Fruit fly (Drosophila melanogaster): ENCODE measurements around the gene Ptp61F.

Ptp61F gene

dm6 chr3L:1442906-1443305 lies 32.2 kb downstream of the Ptp61F start (continued):
- TF ChIP-seq CG4707 (GFP tag; optimal IDR thresholded peaks at IDR 0.05) = peak; percentile 79
- TF ChIP-seq hbn (GFP tag; IDR thresholded peaks at IDR 0.05; ENCODE audit: partially characterized antibody) = no peak
- TF ChIP-seq ewg (GFP tag; optimal IDR thresholded peaks at IDR 0.05) = peak; percentile 78
- TF ChIP-seq CG12744 (GFP tag; optimal IDR thresholded peaks at IDR 0.05) = peak; percentile 61
- peak; percentile 76 for TF ChIP-seq ATbp (GFP tag; optimal IDR thresholded peaks at IDR 0.05)
- TF ChIP-seq CG10979 (tag; optimal IDR thresholded peaks at IDR 0.05) = peak; percentile 96
- TF ChIP-seq zfh2 (GFP tag; optimal IDR thresholded peaks at IDR 0.05) = no peak
- TF ChIP-seq CG16863 (GFP tag; optimal IDR thresholded peaks at IDR 0.05) = peak; percentile 85
- peak in 1 of 2 experiments; percentile 58 for TF ChIP-seq pan (optimal IDR thresholded peaks at IDR 0.05)
- TF ChIP-seq pan (GFP tag; optimal IDR thresholded peaks at IDR 0.05 in 1 of 2, IDR thresholded peaks at IDR 0.05 in 1 of 2) = peak; percentile 64 to 76
- no peak for TF ChIP-seq sug (tag; optimal IDR thresholded peaks at IDR 0.05)
- peak; percentile 89 for TF ChIP-seq CG7839 (tag; optimal IDR thresholded peaks at IDR 0.05)
- peak; percentile 50 for TF ChIP-seq abd-A (tag; optimal IDR thresholded peaks at IDR 0.05)
- TF ChIP-seq sisA (GFP tag; IDR thresholded peaks at IDR 0.05) = peak; percentile 84
- TF ChIP-seq Doc3 (GFP tag; IDR thresholded peaks at IDR 0.05; ENCODE audit: partially characterized antibody) = no peak
- peak; percentile 89 for TF ChIP-seq Hsf (GFP tag; optimal IDR thresholded peaks at IDR 0.05)
- peak; percentile 39; the same call in 1 of the 2 replicates for TF ChIP-seq CG11247 (GFP tag; IDR thresholded peaks at IDR 0.05)
- TF ChIP-seq Ssrp (tag; optimal IDR thresholded peaks at IDR 0.05) = peak; percentile 94
- peak; percentile 89 for TF ChIP-seq Six4 (GFP tag; optimal IDR thresholded peaks at IDR 0.05)
- TF ChIP-seq CG8765 (GFP tag; IDR thresholded peaks at IDR 0.05) = peak; percentile 90
- peak; percentile 31 for TF ChIP-seq kah (GFP tag; optimal IDR thresholded peaks at IDR 0.05)
- TF ChIP-seq PHDP (tag; optimal IDR thresholded peaks at IDR 0.05) = peak; percentile 85
- TF ChIP-seq CG6654 (GFP tag; optimal IDR thresholded peaks at IDR 0.05) = peak; percentile 64
- TF ChIP-seq NfI (GFP tag; optimal IDR thresholded peaks at IDR 0.05) = peak; percentile 67
- peak; percentile 38 for TF ChIP-seq sima (GFP tag; optimal IDR thresholded peaks at IDR 0.05)
- peak; percentile 62 for TF ChIP-seq Sry-β (GFP tag; optimal IDR thresholded peaks at IDR 0.05)
- peak; percentile 31 for TF ChIP-seq gcm2 (GFP tag; optimal IDR thresholded peaks at IDR 0.05)
- peak in 1 of 2 experiments; percentile 82 for TF ChIP-seq Pdp1 (GFP tag; optimal IDR thresholded peaks at IDR 0.05)
- peak; percentile 73 for TF ChIP-seq Gsc (GFP tag; IDR thresholded peaks at IDR 0.05)
- peak; percentile 89 for TF ChIP-seq CG1529 (GFP tag; optimal IDR thresholded peaks at IDR 0.05)
- no peak for TF ChIP-seq cg (GFP tag; optimal IDR thresholded peaks at IDR 0.05)
- peak; percentile 43 for TF ChIP-seq CG32532 (GFP tag; IDR thresholded peaks at IDR 0.05)
- peak; percentile 74 for TF ChIP-seq CG30403 (GFP tag; optimal IDR thresholded peaks at IDR 0.05)
- peak; percentile 79 for TF ChIP-seq bcd (GFP tag; optimal IDR thresholded peaks at IDR 0.05)
- TF ChIP-seq Ets97D (GFP tag; optimal IDR thresholded peaks at IDR 0.05) = peak; percentile 25
- TF ChIP-seq gsb (GFP tag; IDR thresholded peaks at IDR 0.05) = peak; percentile 69
- TF ChIP-seq CG13123 (GFP tag; optimal IDR thresholded peaks at IDR 0.05) = peak; percentile 62
- peak; percentile 55; the same call in 1 of the 3 replicates for TF ChIP-seq z (GFP tag; IDR thresholded peaks at IDR 0.05)
- TF ChIP-seq D19B (GFP tag; optimal IDR thresholded peaks at IDR 0.05) = peak; percentile 83
- no peak for TF ChIP-seq wdn (GFP tag; IDR thresholded peaks at IDR 0.05)
- peak; percentile 67 for TF ChIP-seq kni (GFP tag; optimal IDR thresholded peaks at IDR 0.05)
- TF ChIP-seq CG2202 (tag; optimal IDR thresholded peaks at IDR 0.05) = peak; percentile 95
- peak; percentile 26 for TF ChIP-seq Sry-δ (GFP tag; optimal IDR thresholded peaks at IDR 0.05)
- TF ChIP-seq odd (GFP tag; optimal IDR thresholded peaks at IDR 0.05) = peak; percentile 55
- peak; percentile 60 for TF ChIP-seq stwl (tag; optimal IDR thresholded peaks at IDR 0.05)
- peak; percentile 82 for TF ChIP-seq H2.0 (GFP tag; IDR thresholded peaks at IDR 0.05)
- TF ChIP-seq lab (GFP tag; optimal IDR thresholded peaks at IDR 0.05) = peak; percentile 17
- peak in 1 of 2 experiments; percentile 13 for TF ChIP-seq crp (GFP tag; optimal IDR thresholded peaks at IDR 0.05)
- peak; percentile 90 for TF ChIP-seq Chrac-16 (GFP tag; optimal IDR thresholded peaks at IDR 0.05)
- no peak for TF ChIP-seq ftz-f1 (GFP tag; optimal IDR thresholded peaks at IDR 0.05)

Data from whole organism, embryonic.